Fruit fly (Drosophila melanogaster) S2 (cell line): ENCODE measurements around the gene CG14684.

Experiments
- CG8478 ChIP-seq: fragments of >200 bp; optimal IDR thresholded peaks from 2 replicates; lab custom pipeline; 2018
- CTCF ChIP-seq, 2 experiments: fragments of >200 bp; optimal IDR thresholded peaks; 2 replicates each; lab custom pipeline; 2018

DNA sequence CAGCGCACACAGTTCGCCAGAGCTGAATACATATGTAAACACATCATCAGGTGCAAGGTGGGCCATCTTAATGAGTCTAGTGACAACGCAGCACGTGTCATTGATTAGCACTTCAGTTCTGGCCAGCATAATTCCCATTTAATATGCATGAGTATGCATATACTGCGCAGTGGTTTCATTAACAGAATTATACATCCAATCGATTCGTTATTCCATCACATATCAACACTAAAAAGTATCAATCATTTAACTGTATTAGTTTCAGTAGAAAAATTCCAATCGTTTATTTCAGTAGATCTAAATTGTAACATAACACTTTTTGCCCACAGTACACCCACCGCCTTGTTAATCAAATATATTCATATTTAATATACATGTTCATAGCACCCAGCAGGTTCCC, 7.7 kb downstream of the CG14684 start, which contains the start of gene CG4073:
- no peak for TF ChIP-seq CG8478
- TF ChIP-seq CTCF (optimal IDR thresholded peaks at IDR 0.05; lab: Kevin White, UChicago) = no peak
